Fruit fly (Drosophila melanogaster): ENCODE measurements around the gene Brms1.

Brms1 gene

dm6 chrX:12922338-12922737 is 12.9 kb upstream of the Brms1 start:
- TF ChIP-seq net (GFP tag; optimal IDR thresholded peaks at IDR 0.05) (no peak), CG3032 (tag; optimal IDR thresholded peaks at IDR 0.05) (no peak), Sox15 (GFP tag; optimal IDR thresholded peaks at IDR 0.05) (no peak), CG4318 (GFP tag; optimal IDR thresholded peaks at IDR 0.05) (no peak)

- TF ChIP-seq CG8119 (GFP tag; IDR thresholded peaks at IDR 0.05) (no peak), CG34406 (GFP tag; optimal IDR thresholded peaks at IDR 0.05) (no peak), Sox14 (GFP tag; optimal IDR thresholded peaks at IDR 0.05) (no peak), CG8319 (GFP tag; optimal IDR thresholded peaks at IDR 0.05) (no peak), CG9139 (GFP tag; optimal IDR thresholded peaks at IDR 0.05) (no peak), CG6792 (GFP tag; optimal IDR thresholded peaks at IDR 0.05) (no peak), CG8632 (GFP tag; optimal IDR thresholded peaks at IDR 0.05) (no peak), Eip78C (GFP tag) (no peak), net (GFP tag; optimal IDR thresholded peaks at IDR 0.05) (no peak)
These were observed 10.2 kb upstream of the Brms1 start for dm6 chrX:12919594-12919993.

- TF ChIP-seq Sox15 (GFP tag; optimal IDR thresholded peaks at IDR 0.05), result no peak
- no peak for TF ChIP-seq esn (GFP tag; optimal IDR thresholded peaks at IDR 0.05)
- TF ChIP-seq CG6792 (GFP tag; optimal IDR thresholded peaks at IDR 0.05), result no peak
- TF ChIP-seq Met (GFP tag; optimal IDR thresholded peaks at IDR 0.05), result no peak
- no peak for TF ChIP-seq Smox (GFP tag; optimal IDR thresholded peaks at IDR 0.05)
- TF ChIP-seq CG16779 (tag; optimal IDR thresholded peaks at IDR 0.05), result no peak
- TF ChIP-seq Hr38 (GFP tag; optimal IDR thresholded peaks at IDR 0.05), result no peak
- TF ChIP-seq CG31627 (GFP tag; optimal IDR thresholded peaks at IDR 0.05), result no peak
- no peak for TF ChIP-seq CG6163 (GFP tag; IDR thresholded peaks at IDR 0.05)
- no peak for TF ChIP-seq salr (GFP tag; optimal IDR thresholded peaks at IDR 0.05)
- no peak for TF ChIP-seq CG6808 (GFP tag; optimal IDR thresholded peaks at IDR 0.05)
- TF ChIP-seq vri (GFP tag; optimal IDR thresholded peaks at IDR 0.05), result no peak
- TF ChIP-seq Hr4 (GFP tag; optimal IDR thresholded peaks at IDR 0.05), result no peak
- TF ChIP-seq Sox14 (GFP tag; optimal IDR thresholded peaks at IDR 0.05), result no peak
- TF ChIP-seq Eip78C (GFP tag), result no peak
- TF ChIP-seq CG8319 (GFP tag; optimal IDR thresholded peaks at IDR 0.05), result no peak
- no peak for TF ChIP-seq CG8119 (GFP tag; IDR thresholded peaks at IDR 0.05)
These were observed 7.8 kb upstream of the Brms1 start, which contains the start of gene fne for dm6 chrX:12917177-12917576. Gene fne (plus strand): TSS chrX:12917477.

dm6 chrX:12913729-12914128 is 4.3 kb upstream of the Brms1 start:
- TF ChIP-seq spab (GFP tag; optimal IDR thresholded peaks at IDR 0.05) (peak; percentile 15), CG34406 (GFP tag; optimal IDR thresholded peaks at IDR 0.05) (no peak), Eip75B (GFP tag; optimal IDR thresholded peaks at IDR 0.05) (no peak), CG1621 (tag; optimal IDR thresholded peaks at IDR 0.05) (no peak), Eip78C (GFP tag) (peak; percentile 15), CG8632 (GFP tag; optimal IDR thresholded peaks at IDR 0.05) (peak; percentile 5), lz (GFP tag; optimal IDR thresholded peaks at IDR 0.05) (no peak), CG8119 (GFP tag; IDR thresholded peaks at IDR 0.05) (0 out of 3 replicates have a peak, but pooled peaks have one; percentile 37), CG9139 (GFP tag; optimal IDR thresholded peaks at IDR 0.05) (no peak), CG7368 (GFP tag; optimal IDR thresholded peaks at IDR 0.05) (no peak), Ets96B (tag; optimal IDR thresholded peaks at IDR 0.05) (peak; percentile 44), CG3919 (GFP tag; optimal IDR thresholded peaks at IDR 0.05) (peak; percentile 32), dsx (GFP tag; optimal IDR thresholded peaks at IDR 0.05; ENCODE audit: poor library complexity, severe bottlenecking) (peak; percentile 47), svp (GFP tag) (no peak), Sox14 (GFP tag; optimal IDR thresholded peaks at IDR 0.05) (no peak), esn (GFP tag; optimal IDR thresholded peaks at IDR 0.05) (peak; percentile 6), eg (GFP tag; IDR thresholded peaks at IDR 0.05) (0 out of 3 replicates have a peak, but pooled peaks have one; percentile 19), CG32006 (GFP tag; optimal IDR thresholded peaks at IDR 0.05) (peak; percentile 32), topi (GFP tag; optimal IDR thresholded peaks at IDR 0.05) (no peak), CG11294 (GFP tag; IDR thresholded peaks at IDR 0.05) (no peak), CG10669 (GFP tag; optimal IDR thresholded peaks at IDR 0.05) (peak; percentile 35), CG6276 (GFP tag; optimal IDR thresholded peaks at IDR 0.05) (no peak), Hr38 (GFP tag; optimal IDR thresholded peaks at IDR 0.05) (no peak), CG10631 (GFP tag; optimal IDR thresholded peaks at IDR 0.05) (peak; percentile 13), Smox (GFP tag; optimal IDR thresholded peaks at IDR 0.05) (no peak), Sox102F (GFP tag; optimal IDR thresholded peaks at IDR 0.05) (peak; percentile 10), Hr39 (GFP tag; optimal IDR thresholded peaks at IDR 0.05) (no peak), CG8319 (GFP tag; optimal IDR thresholded peaks at IDR 0.05) (no peak), CG11762 (GFP tag; optimal IDR thresholded peaks at IDR 0.05; ENCODE audit: insufficient read depth) (no peak), CG16779 (tag; optimal IDR thresholded peaks at IDR 0.05) (no peak), ss (GFP tag; optimal IDR thresholded peaks at IDR 0.05) (peak in 1 of 2 experiments; percentile 6), CG11902 (GFP tag; optimal IDR thresholded peaks at IDR 0.05) (no peak), CG3032 (tag; optimal IDR thresholded peaks at IDR 0.05) (peak; percentile 42)

All from whole organism, prepupa.